Worm (Caenorhabditis elegans) whole organism, young adult: Measurements from ENCODE around the gene clec-35.

Experiments
- B0019.2 ChIP-seq: fragments of 200-800 bp; sonication (Bioruptor generic); conservative IDR thresholded peaks from 2 replicates; pipeline ENCODE4 v1.3.6; 2022; ENCODE audit warnings: missing genetic modification reagents, missing genetic modification characterization, missing compliant biosample characterization
- B0035.1 ChIP-seq: sonication (generic microtip); optimal IDR thresholded peaks from 2 replicates; lab custom pipeline; 2016; ENCODE audit warnings: missing genetic modification characterization, mild to moderate bottlenecking, missing compliant biosample characterization, missing genotype, missing genetic modification reagents
- B0336.3 ChIP-seq: fragments of 200-800 bp; sonication (Bioruptor generic); IDR thresholded peaks from 2 replicates; pipeline ENCODE4 v1.3.6; 2022; ENCODE audit warnings: missing genetic modification characterization, missing compliant biosample characterization
- F37B4.10 ChIP-seq: fragments of 200-800 bp; sonication (Bioruptor generic); IDR thresholded peaks from 2 replicates; pipeline ENCODE4 v1.3.6; 2022; ENCODE audit warnings: missing genetic modification characterization, missing compliant biosample characterization
- F49E8.2 ChIP-seq: sonication (generic microtip); optimal IDR thresholded peaks from 3 replicates; lab custom pipeline; 2017; ENCODE audit warnings: missing genetic modification characterization, mild to moderate bottlenecking, missing compliant biosample characterization, antibody characterized with exemption, moderate library complexity; ENCODE audit not compliant: insufficient read depth
- F52B5.7 ChIP-seq: sonication (generic microtip); optimal IDR thresholded peaks from 2 replicates; lab custom pipeline; 2016; ENCODE audit warnings: mild to moderate bottlenecking, missing genetic modification characterization, missing compliant biosample characterization
- F57C9.4 ChIP-seq: sonication (generic microtip); optimal IDR thresholded peaks from 2 replicates; lab custom pipeline; 2017; ENCODE audit warnings: mild to moderate bottlenecking, missing genetic modification characterization, missing compliant biosample characterization
- Y53F4B.3 ChIP-seq: fragments of 200-800 bp; sonication (Bioruptor generic); IDR thresholded peaks from 2 replicates; pipeline ENCODE4 v1.3.6; 2022; ENCODE audit warnings: missing genetic modification reagents, missing genetic modification characterization, missing compliant biosample characterization
- Y56A3A.18 ChIP-seq: fragments of 200-800 bp; sonication (Bioruptor generic); IDR thresholded peaks from 2 replicates; pipeline ENCODE4 v1.3.6; 2022; ENCODE audit warnings: missing genetic modification reagents, missing genetic modification characterization, missing compliant biosample characterization
- atf-7 ChIP-seq: sonication (generic microtip); optimal IDR thresholded peaks from 2 replicates; lab custom pipeline; 2017; ENCODE audit warnings: mild to moderate bottlenecking, missing genetic modification characterization, missing compliant biosample characterization
- attf-5 ChIP-seq: fragments of 200-800 bp; sonication (Bioruptor generic); optimal IDR thresholded peaks from 2 replicates; lab custom pipeline; 2018; ENCODE audit warnings: mild to moderate bottlenecking, missing genetic modification characterization, missing compliant biosample characterization
- bed-2 ChIP-seq: fragments of 200-800 bp; sonication (Bioruptor generic); IDR thresholded peaks from 2 replicates; pipeline ENCODE4 v1.3.6; 2022; ENCODE audit warnings: missing genetic modification reagents, missing genetic modification characterization, missing compliant biosample characterization
- ccch-3 ChIP-seq: fragments of 200-800 bp; sonication (Bioruptor generic); optimal IDR thresholded peaks from 2 replicates; lab custom pipeline; 2018; ENCODE audit warnings: mild to moderate bottlenecking, missing genetic modification characterization, missing compliant biosample characterization
- cebp-2 ChIP-seq: fragments of 200-800 bp; sonication (Bioruptor generic); IDR thresholded peaks from 2 replicates; pipeline ENCODE4 v1.3.6; 2022; ENCODE audit warnings: missing genetic modification characterization, missing compliant biosample characterization
- ceh-100 ChIP-seq: fragments of 200-800 bp; sonication (Bioruptor generic); IDR thresholded peaks from 2 replicates; pipeline ENCODE4 v1.3.6; 2022; ENCODE audit warnings: missing genetic modification reagents, missing genetic modification characterization, missing compliant biosample characterization
- ceh-58 ChIP-seq: fragments of 200-800 bp; sonication (Bioruptor generic); IDR thresholded peaks from 2 replicates; pipeline ENCODE4 v1.3.6; 2022; ENCODE audit warnings: missing genetic modification characterization, missing compliant biosample characterization
- ceh-79 ChIP-seq: sonication (generic microtip); optimal IDR thresholded peaks from 2 replicates; lab custom pipeline; 2017; ENCODE audit warnings: mild to moderate bottlenecking, missing genetic modification characterization, missing compliant biosample characterization
- ekl-4 ChIP-seq: fragments of 200-800 bp; sonication (Bioruptor generic); IDR thresholded peaks from 2 replicates; pipeline ENCODE4 v1.3.6; 2022; ENCODE audit warnings: missing genetic modification reagents, missing genetic modification characterization, missing compliant biosample characterization
- him-1 ChIP-seq: sonication (generic microtip); optimal IDR thresholded peaks from 2 replicates; lab custom pipeline; 2016; ENCODE audit warnings: missing genotype, missing genetic modification reagents, missing genetic modification characterization, missing compliant biosample characterization
- hlh-12 ChIP-seq: sonication (generic microtip); optimal IDR thresholded peaks from 2 replicates; lab custom pipeline; 2016; ENCODE audit warnings: missing genetic modification characterization, missing compliant biosample characterization
- hlh-26 ChIP-seq: fragments of 200-800 bp; sonication (Bioruptor generic); conservative IDR thresholded peaks from 2 replicates; pipeline ENCODE4 v1.3.6; 2022; ENCODE audit warnings: missing genetic modification reagents, missing genetic modification characterization, missing compliant biosample characterization
- let-607 ChIP-seq, 2 experiments: fragments of 200-800 bp in 1 of 2; sonication (Bioruptor generic) in 1 of 2; sonication (generic microtip) in 1 of 2; optimal IDR thresholded peaks; 2 replicates each; lab custom pipeline; 2016 to 2018; ENCODE audit warnings: mild to moderate bottlenecking in 2 of 2, missing compliant biosample characterization in 2 of 2, missing genetic modification characterization in 2 of 2, moderate library complexity in 2 of 2, missing genotype in 1 of 2
- lin-26 ChIP-seq: fragments of 200-800 bp; sonication (Bioruptor generic); IDR thresholded peaks from 2 replicates; pipeline ENCODE4 v1.3.6; 2022; ENCODE audit warnings: missing genetic modification reagents, missing genetic modification characterization, missing compliant biosample characterization
- lin-35 ChIP-seq, 3 experiments: fragments of 150-350 bp in 2 of 3; sonication (generic microtip) in 1 of 3; optimal IDR thresholded peaks; 2 replicates each; lab custom pipeline; 2014 to 2018; ENCODE audit warnings: missing biosample characterization in 3 of 3, missing genetic modification characterization in 3 of 3, missing genetic modification reagents in 3 of 3
- lin-40 ChIP-seq: sonication (generic microtip); optimal IDR thresholded peaks from 2 replicates; lab custom pipeline; 2016; ENCODE audit warnings: missing genetic modification characterization, mild to moderate bottlenecking, missing compliant biosample characterization, missing genotype, missing genetic modification reagents
- lin-54 ChIP-seq: fragments of 200-800 bp; sonication (Bioruptor generic); optimal IDR thresholded peaks from 2 replicates; lab custom pipeline; 2018; ENCODE audit warnings: mild to moderate bottlenecking, missing genetic modification characterization, missing compliant biosample characterization
- lir-1 ChIP-seq: fragments of 200-800 bp; sonication (Bioruptor generic); conservative IDR thresholded peaks from 2 replicates; pipeline ENCODE4 v1.3.6; 2022; ENCODE audit warnings: missing genetic modification reagents, missing genetic modification characterization, missing compliant biosample characterization
- madf-10 ChIP-seq: sonication (generic microtip); optimal IDR thresholded peaks from 2 replicates; lab custom pipeline; 2016; ENCODE audit warnings: mild to moderate bottlenecking, missing genetic modification characterization, missing compliant biosample characterization
- mcd-1 ChIP-seq: fragments of 200-800 bp; sonication (Bioruptor generic); IDR thresholded peaks from 2 replicates; pipeline ENCODE4 v1.3.6; 2022; ENCODE audit warnings: missing genetic modification reagents, missing genetic modification characterization, missing compliant biosample characterization
- mes-4 ChIP-seq: sonication (generic microtip); optimal IDR thresholded peaks from 2 replicates; lab custom pipeline; 2016; ENCODE audit warnings: missing genotype, missing genetic modification characterization, missing compliant biosample characterization
- nfya-1 ChIP-seq: sonication (generic microtip); optimal IDR thresholded peaks from 2 replicates; lab custom pipeline; 2017; ENCODE audit warnings: antibody characterized with exemption, missing compliant biosample characterization, missing genetic modification characterization, borderline replicate concordance; ENCODE audit not compliant: insufficient read depth
- nfya-2 ChIP-seq: fragments of 200-800 bp; sonication (Bioruptor generic); IDR thresholded peaks from 2 replicates; pipeline ENCODE4 v1.3.6; 2022; ENCODE audit warnings: missing genetic modification reagents, missing genetic modification characterization, missing compliant biosample characterization
- nhr-90 ChIP-seq: sonication (generic microtip); optimal IDR thresholded peaks from 2 replicates; lab custom pipeline; 2016; ENCODE audit warnings: missing genotype, mild to moderate bottlenecking, missing genetic modification characterization, missing compliant biosample characterization
- rcor-1 ChIP-seq: fragments of 200-800 bp; sonication (Bioruptor generic); IDR thresholded peaks from 2 replicates; pipeline ENCODE4 v1.3.6; 2022; ENCODE audit warnings: missing genetic modification reagents, missing genetic modification characterization, missing compliant biosample characterization
- repo-1 ChIP-seq: sonication (generic microtip); optimal IDR thresholded peaks from 2 replicates; lab custom pipeline; 2017; ENCODE audit warnings: mild to moderate bottlenecking, missing genetic modification characterization, missing compliant biosample characterization
- rpc-1 ChIP-seq, 2 experiments: fragments of 150-350 bp in 1 of 2; sonication (generic microtip) in 1 of 2; optimal IDR thresholded peaks; 2 replicates each; lab custom pipeline; 2014 to 2018; ENCODE audit warnings: missing biosample characterization in 1 of 2, missing genetic modification characterization in 1 of 2, missing genetic modification reagents in 1 of 2, missing genotype in 1 of 2
- sea-2 ChIP-seq: fragments of 200-800 bp; sonication (Bioruptor generic); IDR thresholded peaks from 2 replicates; pipeline ENCODE4 v1.3.6; 2022; ENCODE audit warnings: missing genetic modification characterization, missing compliant biosample characterization
- snpc-4 ChIP-seq, 5 experiments: fragments of 150-350 bp in 1 of 5; sonication (generic microtip) in 4 of 5; optimal IDR thresholded peaks; 2 replicates each; lab custom pipeline; 2014 to 2018; ENCODE audit warnings: missing genetic modification characterization in 5 of 5, missing biosample characterization in 3 of 5, antibody characterized with exemption in 2 of 5, mild to moderate bottlenecking in 2 of 5, missing compliant biosample characterization in 2 of 5, missing genotype in 2 of 5, moderate library complexity in 2 of 5, missing genetic modification reagents in 1 of 5
- sptf-2 ChIP-seq: fragments of 200-800 bp; sonication (Bioruptor generic); optimal IDR thresholded peaks from 2 replicates; lab custom pipeline; 2018; ENCODE audit warnings: mild to moderate bottlenecking, missing genetic modification characterization, missing compliant biosample characterization
- unc-130 ChIP-seq: sonication (generic microtip); optimal IDR thresholded peaks from 2 replicates; lab custom pipeline; 2016; ENCODE audit warnings: missing genetic modification reagents, missing genetic modification characterization, missing compliant biosample characterization
- ztf-18 ChIP-seq: sonication (generic microtip); optimal IDR thresholded peaks from 2 replicates; lab custom pipeline; 2016; ENCODE audit warnings: missing genotype, mild to moderate bottlenecking, missing genetic modification characterization, missing compliant biosample characterization
- ztf-22 ChIP-seq: fragments of 200-800 bp; sonication (Bioruptor generic); optimal IDR thresholded peaks from 2 replicates; lab custom pipeline; 2018; ENCODE audit warnings: mild to moderate bottlenecking, missing genetic modification characterization, moderate library complexity, missing compliant biosample characterization
- ztf-26 ChIP-seq: sonication (generic microtip); optimal IDR thresholded peaks from 2 replicates; lab custom pipeline; 2017; ENCODE audit warnings: missing genetic modification characterization, missing compliant biosample characterization
- ztf-6 ChIP-seq: fragments of 200-800 bp; sonication (Bioruptor generic); IDR thresholded peaks from 2 replicates; pipeline ENCODE4 v1.3.6; 2022; ENCODE audit warnings: missing genetic modification reagents, missing genetic modification characterization, missing compliant biosample characterization

The clec-35 gene

ce11 chrV:16831921-16832320 lies 21.9 kb downstream of the clec-35 start, which contains the start of gene srh-215:
TSS of gene srh-215 (minus strand) at chrV:16832021.
- no peak for TF ChIP-seq ccch-3 (GFP tag; lab: Kevin White, UChicago)
- TF ChIP-seq nhr-90 (tag; lab: Kevin White, UChicago), result no peak
- no peak for TF ChIP-seq sea-2
- TF ChIP-seq atf-7 (tag; lab: Kevin White, UChicago), result no peak
- no peak for TF ChIP-seq sptf-2
- no peak for TF ChIP-seq ekl-4 (GFP tag; lab: Robert Waterston, UW)
- TF ChIP-seq lin-40 (tag; lab: Kevin White, UChicago), result no peak
- TF ChIP-seq lin-35 (GFP tag; optimal IDR thresholded peaks at IDR 0.05; lab: Kevin White, UChicago), result no peak
- no peak for TF ChIP-seq hlh-26
- TF ChIP-seq F49E8.2 (tag; lab: Kevin White, UChicago), result no peak
- no peak for TF ChIP-seq repo-1 (tag; lab: Kevin White, UChicago)
- no peak for TF ChIP-seq mes-4 (tag; lab: Kevin White, UChicago)
- TF ChIP-seq cebp-2, result no peak
- no peak for TF ChIP-seq madf-10
- no peak for TF ChIP-seq ceh-79 (tag; lab: Kevin White, UChicago)
- TF ChIP-seq F37B4.10, result no peak
- no peak for TF ChIP-seq ztf-6
- no peak for TF ChIP-seq mcd-1 (GFP tag; lab: Robert Waterston, UW)
- TF ChIP-seq bed-2 (GFP tag; lab: Robert Waterston, UW), result no peak

- TF ChIP-seq mcd-1 (GFP tag; lab: Robert Waterston, UW), result no peak
- TF ChIP-seq ceh-58 (GFP tag; lab: Robert Waterston, UW), result no peak
- TF ChIP-seq him-1 (tag; lab: Kevin White, UChicago), result no peak
- no peak for TF ChIP-seq ztf-22
- no peak for TF ChIP-seq attf-5 (GFP tag; lab: Kevin White, UChicago)
- TF ChIP-seq, all 124 proteins: peak for 0
Measured at ce11 chrV:16831310-16831709, 22.5 kb downstream of the clec-35 start.

- no peak for TF ChIP-seq B0019.2 (GFP tag; lab: Robert Waterston, UW)
- TF ChIP-seq B0336.3, result no peak
- no peak for TF ChIP-seq ccch-3 (GFP tag; lab: Kevin White, UChicago)
- TF ChIP-seq ztf-18 (tag; lab: Kevin White, UChicago), result no peak
- TF ChIP-seq Y56A3A.18 (GFP tag; lab: Robert Waterston, UW), result no peak
- TF ChIP-seq hlh-12 (tag; lab: Kevin White, UChicago), result no peak
- TF ChIP-seq F37B4.10, result no peak
- TF ChIP-seq nhr-90 (tag; lab: Kevin White, UChicago), result no peak
- TF ChIP-seq nfya-2 (GFP tag; lab: Robert Waterston, UW), result no peak
- TF ChIP-seq F57C9.4, result no peak
- no peak for TF ChIP-seq lir-1
- no peak for TF ChIP-seq lin-26 (GFP tag; lab: Robert Waterston, UW)
- TF ChIP-seq madf-10, result no peak
- TF ChIP-seq unc-130, result no peak
- no peak for TF ChIP-seq F52B5.7 (tag; lab: Kevin White, UChicago)
- TF ChIP-seq ztf-26 (tag; lab: Kevin White, UChicago), result no peak
Measured at ce11 chrV:16829396-16829795, 24.5 kb downstream of the clec-35 start, which contains the start of gene srh-214. TSS of gene srh-214 (minus strand) at chrV:16829755.

- TF ChIP-seq Y53F4B.3 (GFP tag; lab: Robert Waterston, UW) (no peak), rpc-1 (optimal IDR thresholded peaks at IDR 0.05; lab: Kevin White, UChicago) (no peak), rpc-1 (tag; optimal IDR thresholded peaks at IDR 0.05; lab: Kevin White, UChicago) (no peak), him-1 (tag; lab: Kevin White, UChicago) (no peak), rcor-1 (GFP tag; lab: Robert Waterston, UW) (no peak), let-607 (tag; optimal IDR thresholded peaks at IDR 0.05; lab: Kevin White, UChicago) (no peak), lin-54 (no peak), lin-35 (GFP tag; optimal IDR thresholded peaks at IDR 0.05; lab: Kevin White, UChicago) (no peak), snpc-4 (GFP tag; optimal IDR thresholded peaks at IDR 0.05; lab: Kevin White, UChicago) (no peak), snpc-4 (tag; optimal IDR thresholded peaks at IDR 0.05; lab: Kevin White, UChicago) (no peak), ceh-58 (GFP tag; lab: Robert Waterston, UW) (no peak), nfya-1 (no peak), ceh-100 (no peak), bed-2 (GFP tag; lab: Robert Waterston, UW) (no peak), B0035.1 (tag; lab: Kevin White, UChicago) (no peak)
Measured at ce11 chrV:16827485-16827884, 26.4 kb downstream of the clec-35 start, which contains the start of gene srh-216. TSS of gene srh-216 (minus strand) at chrV:16827585.
